Worm (Caenorhabditis elegans): ENCODE results near the gene ttr-10.

DNA sequence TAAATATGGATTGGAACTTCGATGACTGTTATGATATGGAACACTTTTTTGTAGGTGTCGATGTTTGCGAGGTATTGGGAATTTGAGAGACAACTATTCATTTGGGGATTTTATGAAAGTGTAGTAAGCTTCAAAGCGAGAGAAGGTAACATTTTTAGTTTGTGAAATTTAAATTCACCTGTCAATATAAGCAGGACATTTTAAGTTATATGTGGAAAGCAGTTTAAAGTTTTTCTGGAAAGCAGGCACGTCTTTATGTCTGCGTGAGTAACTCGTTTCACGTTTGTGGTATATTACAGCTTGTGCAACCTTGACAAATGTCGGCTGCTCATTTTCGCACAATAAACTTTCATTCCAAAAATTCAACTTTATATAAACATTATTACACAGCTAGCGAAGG lies 49.5 kb downstream of the ttr-10 start, which contains the start of gene srh-229:
- TF ChIP-seq mdl-1 (tag; optimal IDR thresholded peaks at IDR 0.05): no peak
- no peak for TF ChIP-seq unc-39 (tag; optimal IDR thresholded peaks at IDR 0.05)
- TF ChIP-seq ama-1 (optimal IDR thresholded peaks at IDR 0.05): no peak
- TF ChIP-seq R02D3.7 (tag; optimal IDR thresholded peaks at IDR 0.05): no peak
- TF ChIP-seq mdt-29 (GFP tag; IDR thresholded peaks at IDR 0.05): no peak
- TF ChIP-seq nhr-76 (tag; optimal IDR thresholded peaks at IDR 0.05): no peak
- TF ChIP-seq nhr-11 (tag; optimal IDR thresholded peaks at IDR 0.05): no peak
- TF ChIP-seq ztf-7 (tag; optimal IDR thresholded peaks at IDR 0.05): no peak
- no peak for TF ChIP-seq ceh-82 (tag; optimal IDR thresholded peaks at IDR 0.05)
- no peak for TF ChIP-seq ces-1 (GFP tag; optimal IDR thresholded peaks at IDR 0.05)
- no peak for TF ChIP-seq snpc-4 (tag; optimal IDR thresholded peaks at IDR 0.05)
- no peak for TF ChIP-seq nhr-77 (tag; optimal IDR thresholded peaks at IDR 0.05)
- no peak for TF ChIP-seq pha-4 (GFP tag; IDR thresholded peaks at IDR 0.05)
- no peak for TF ChIP-seq pha-4 (tag; optimal IDR thresholded peaks at IDR 0.05)
- TF ChIP-seq lsy-2 (tag; optimal IDR thresholded peaks at IDR 0.05): no peak

Measured in whole organism, L4 larva.